Worm (Caenorhabditis elegans) whole organism, L2 larva: ENCODE results near the gene erg-28.

Experiments used
- ZK546.5 ChIP-seq: sonication (generic microtip); optimal IDR thresholded peaks from 2 replicates; lab custom pipeline; 2017; ENCODE audit warnings: missing biosample characterization, missing genetic modification characterization
- ama-1 ChIP-seq: fragments of 150-350 bp; optimal IDR thresholded peaks from 2 replicates; lab custom pipeline; 2018; ENCODE audit warnings: inconsistent platforms
- fos-1 ChIP-seq: fragments of 150-350 bp; optimal IDR thresholded peaks from 2 replicates; lab custom pipeline; 2014; ENCODE audit warnings: missing biosample characterization, missing genetic modification characterization
- mdl-1 ChIP-seq, 2 experiments: fragments of 150-350 bp in 1 of 2; sonication (generic microtip) in 1 of 2; optimal IDR thresholded peaks; 2 replicates each; lab custom pipeline; 2017; ENCODE audit warnings: missing biosample characterization in 2 of 2, missing genetic modification characterization in 2 of 2
- zag-1 ChIP-seq: fragments of 150-350 bp; optimal IDR thresholded peaks from 2 replicates; lab custom pipeline; 2014; ENCODE audit warnings: missing biosample characterization, missing genetic modification characterization
- ztf-11 ChIP-seq: sonication (generic microtip); optimal IDR thresholded peaks from 2 replicates; lab custom pipeline; 2017; ENCODE audit warnings: missing biosample characterization, missing genetic modification characterization

DNA sequence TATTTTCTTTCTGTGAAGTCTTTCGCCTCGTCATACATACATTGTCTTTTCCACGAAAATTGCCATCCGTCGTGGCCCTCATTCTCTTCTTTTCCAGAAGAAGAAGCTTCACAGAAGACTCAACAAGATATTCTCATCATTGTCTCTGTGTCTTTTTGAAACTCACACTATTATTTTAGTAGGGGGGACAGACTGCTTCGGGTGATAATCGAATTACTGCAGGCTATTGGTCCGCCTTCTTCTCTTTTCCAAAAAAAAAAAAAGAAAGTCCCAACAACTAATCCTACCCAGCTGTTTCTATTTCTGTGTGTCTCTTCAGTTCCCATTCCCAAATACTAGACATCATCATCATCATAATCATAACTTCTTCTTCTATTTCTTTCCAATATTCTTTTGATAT lies 23.8 kb upstream of the erg-28 start:
- TF ChIP-seq ztf-11 (tag; lab: Kevin White, UChicago): no peak
- no peak for TF ChIP-seq fos-1 (tag; lab: Kevin White, UChicago)
- TF ChIP-seq zag-1: no peak
- TF ChIP-seq ZK546.5: no peak
- TF ChIP-seq ama-1: no peak
- no peak for TF ChIP-seq mdl-1 (tag; optimal IDR thresholded peaks at IDR 0.05; lab: Kevin White, UChicago)
